Worm (Caenorhabditis elegans) whole organism, L4 larva: ENCODE measurements around the gene eef-1B.2.

Experiments used
- T26A8.4 ChIP-seq: fragments of 200-800 bp; sonication (Bioruptor generic); IDR thresholded peaks from 2 replicates; pipeline ENCODE4 v1.3.6; 2022; ENCODE audit warnings: missing genetic modification characterization, missing compliant biosample characterization
- ceh-32 ChIP-seq: sonication (generic microtip); optimal IDR thresholded peaks from 2 replicates; lab custom pipeline; 2016; ENCODE audit warnings: mild to moderate bottlenecking, missing genetic modification characterization, missing compliant biosample characterization; ENCODE audit not compliant: poor library complexity
- fos-1 ChIP-seq: fragments of 150-350 bp; optimal IDR thresholded peaks from 2 replicates; lab custom pipeline; 2014; ENCODE audit warnings: missing biosample characterization, missing genetic modification characterization
- gei-8 ChIP-seq: fragments of 200-800 bp; sonication (Bioruptor generic); optimal IDR thresholded peaks from 2 replicates; lab custom pipeline; 2018; ENCODE audit warnings: mild to moderate bottlenecking, missing genetic modification characterization, missing compliant biosample characterization
- nhr-102 ChIP-seq: sonication (generic microtip); optimal IDR thresholded peaks from 2 replicates; lab custom pipeline; 2016; ENCODE audit warnings: mild to moderate bottlenecking, missing genetic modification characterization, moderate library complexity, missing compliant biosample characterization

eef-1B.2 gene

DNA sequence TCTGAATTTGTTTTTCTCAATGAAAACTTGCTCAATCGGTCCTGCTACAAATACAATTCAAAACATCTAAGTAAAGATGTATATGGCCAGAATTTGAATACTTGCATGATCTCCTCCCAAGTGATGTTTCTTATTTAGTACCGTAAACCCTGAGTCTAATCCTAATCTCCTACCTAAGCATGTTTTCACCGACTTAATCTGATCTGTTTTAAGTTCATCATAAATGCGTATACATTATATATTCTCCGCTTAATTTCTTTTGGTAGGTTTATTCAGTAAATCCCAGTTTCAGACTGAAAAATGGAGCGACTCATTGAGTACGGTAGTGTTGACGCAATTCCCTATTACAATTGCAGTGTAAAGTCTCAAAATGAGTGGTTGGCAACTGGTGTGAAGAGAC lies 37.3 kb downstream of the eef-1B.2 start, which contains the start of gene srt-50:
TSS of gene srt-50 (plus strand) at position 301 of the 400 bp plus-strand sequence.
- no peak for TF ChIP-seq T26A8.4
- no peak for TF ChIP-seq gei-8
- TF ChIP-seq fos-1 (tag; lab: Kevin White, UChicago), result no peak
- no peak for TF ChIP-seq nhr-102
- no peak for TF ChIP-seq ceh-32 (tag; lab: Kevin White, UChicago)
- TF ChIP-seq, all 104 proteins: peak for 0
